Worm (Caenorhabditis elegans): ENCODE measurements around the gene F46B6.12.

Gene F46B6.12

ce11 chrV:9775734-9776133 lies at the start of gene F46B6.12:
Gene F46B6.12, minus strand, starts transcription at chrV:9775834.
- TF ChIP-seq fkh-10 (GFP tag; optimal IDR thresholded peaks at IDR 0.05): no peak
- TF ChIP-seq egl-27 (tag; optimal IDR thresholded peaks at IDR 0.05): no peak
- no peak for TF ChIP-seq fos-1 (tag; optimal IDR thresholded peaks at IDR 0.05)
- TF ChIP-seq nhr-25 (tag; optimal IDR thresholded peaks at IDR 0.05): no peak
- no peak for TF ChIP-seq unc-62 (GFP tag; optimal IDR thresholded peaks at IDR 0.05)
- no peak for TF ChIP-seq ama-1 (optimal IDR thresholded peaks at IDR 0.05)
- TF ChIP-seq nhr-237 (tag; optimal IDR thresholded peaks at IDR 0.05): no peak
- no peak for TF ChIP-seq lin-15B (tag; optimal IDR thresholded peaks at IDR 0.05)
- no peak for TF ChIP-seq ceh-82 (tag; optimal IDR thresholded peaks at IDR 0.05)
- no peak for TF ChIP-seq ceh-16 (tag; optimal IDR thresholded peaks at IDR 0.05)
- no peak for TF ChIP-seq ceh-28 (tag; optimal IDR thresholded peaks at IDR 0.05)
- TF ChIP-seq hmg-11 (tag; optimal IDR thresholded peaks at IDR 0.05): no peak
- TF ChIP-seq jun-1 (tag; optimal IDR thresholded peaks at IDR 0.05): no peak
- no peak for TF ChIP-seq lin-39 (tag; optimal IDR thresholded peaks at IDR 0.05)
- no peak for TF ChIP-seq sea-2 (GFP tag; optimal IDR thresholded peaks at IDR 0.05)
- no peak for TF ChIP-seq nhr-23 (tag; optimal IDR thresholded peaks at IDR 0.05)
- TF ChIP-seq nhr-43 (tag; optimal IDR thresholded peaks at IDR 0.05; ENCODE audit: poor library complexity, severe bottlenecking): no peak
- TF ChIP-seq ZK546.5 (tag; optimal IDR thresholded peaks at IDR 0.05): no peak

- TF ChIP-seq mdl-1 (tag; optimal IDR thresholded peaks at IDR 0.05): no peak
- TF ChIP-seq nhr-237 (tag; optimal IDR thresholded peaks at IDR 0.05): no peak
- TF ChIP-seq ZK546.5 (tag; optimal IDR thresholded peaks at IDR 0.05): no peak
- no peak for TF ChIP-seq nhr-23 (tag; optimal IDR thresholded peaks at IDR 0.05)
- no peak for TF ChIP-seq fos-1 (tag; optimal IDR thresholded peaks at IDR 0.05)
- no peak for TF ChIP-seq R02D3.7 (tag; optimal IDR thresholded peaks at IDR 0.05)
- TF ChIP-seq nhr-76 (tag; optimal IDR thresholded peaks at IDR 0.05): no peak
- TF ChIP-seq ceh-16 (tag; optimal IDR thresholded peaks at IDR 0.05): no peak
- no peak for TF ChIP-seq daf-12 (tag; optimal IDR thresholded peaks at IDR 0.05)
- no peak for TF ChIP-seq skn-1 (tag; optimal IDR thresholded peaks at IDR 0.05)
- TF ChIP-seq nhr-28 (tag; optimal IDR thresholded peaks at IDR 0.05): no peak
- TF ChIP-seq sea-2 (GFP tag; optimal IDR thresholded peaks at IDR 0.05): no peak
- TF ChIP-seq pqm-1 (tag; optimal IDR thresholded peaks at IDR 0.05): no peak
- no peak for TF ChIP-seq hmg-11 (tag; optimal IDR thresholded peaks at IDR 0.05)
- TF ChIP-seq lin-15B (tag; optimal IDR thresholded peaks at IDR 0.05): no peak
- no peak for TF ChIP-seq nfya-1 (tag; optimal IDR thresholded peaks at IDR 0.05; ENCODE audit: insufficient read depth)
- no peak for TF ChIP-seq fkh-10 (GFP tag; optimal IDR thresholded peaks at IDR 0.05)
- TF ChIP-seq ceh-82 (tag; optimal IDR thresholded peaks at IDR 0.05): no peak
- TF ChIP-seq tbx-2 (tag; optimal IDR thresholded peaks at IDR 0.05): no peak
- TF ChIP-seq nhr-11 (tag; optimal IDR thresholded peaks at IDR 0.05): no peak
These were observed 48.5 kb upstream of the F46B6.12 start, which contains the start of gene str-2 for ce11 chrV:9824149-9824548. Gene str-2, minus strand, starts transcription at chrV:9824249.

ce11 chrV:9821724-9822123 lies 46.1 kb upstream of the F46B6.12 start, which contains the start of gene str-193:
Gene str-193, minus strand, starts transcription at chrV:9821824.
- TF ChIP-seq ama-1 (optimal IDR thresholded peaks at IDR 0.05): no peak
- no peak for TF ChIP-seq ceh-9 (tag; optimal IDR thresholded peaks at IDR 0.05)
- TF ChIP-seq eor-1 (tag; optimal IDR thresholded peaks at IDR 0.05): no peak
- TF ChIP-seq jun-1 (tag; optimal IDR thresholded peaks at IDR 0.05): no peak
- no peak for TF ChIP-seq mdl-1 (tag; optimal IDR thresholded peaks at IDR 0.05)
- no peak for TF ChIP-seq sea-2 (GFP tag; optimal IDR thresholded peaks at IDR 0.05)
- TF ChIP-seq fos-1 (tag; optimal IDR thresholded peaks at IDR 0.05): no peak
- TF ChIP-seq hmg-11 (tag; optimal IDR thresholded peaks at IDR 0.05): no peak
- TF ChIP-seq nhr-25 (tag; optimal IDR thresholded peaks at IDR 0.05): no peak
- TF ChIP-seq ceh-28 (tag; optimal IDR thresholded peaks at IDR 0.05): no peak
- TF ChIP-seq elt-1 (tag; optimal IDR thresholded peaks at IDR 0.05): no peak

- no peak for TF ChIP-seq elt-2 (tag; optimal IDR thresholded peaks at IDR 0.05)
- no peak for TF ChIP-seq elt-3 (tag; optimal IDR thresholded peaks at IDR 0.05)
- TF ChIP-seq egl-27 (tag; optimal IDR thresholded peaks at IDR 0.05): no peak
- TF ChIP-seq aly-2 (tag; optimal IDR thresholded peaks at IDR 0.05): no peak
- no peak for TF ChIP-seq nhr-67 (tag; optimal IDR thresholded peaks at IDR 0.05)
- TF ChIP-seq elt-1 (tag; optimal IDR thresholded peaks at IDR 0.05): no peak
- no peak for TF ChIP-seq ceh-28 (tag; optimal IDR thresholded peaks at IDR 0.05)
- TF ChIP-seq ZK546.5 (tag; optimal IDR thresholded peaks at IDR 0.05): no peak
- TF ChIP-seq hmg-11 (tag; optimal IDR thresholded peaks at IDR 0.05): no peak
- TF ChIP-seq nhr-25 (tag; optimal IDR thresholded peaks at IDR 0.05): no peak
- no peak for TF ChIP-seq nhr-77 (tag; optimal IDR thresholded peaks at IDR 0.05)
- TF ChIP-seq ama-1 (optimal IDR thresholded peaks at IDR 0.05): no peak
- TF ChIP-seq sea-2 (GFP tag; optimal IDR thresholded peaks at IDR 0.05): no peak
- TF ChIP-seq skn-1 (tag; optimal IDR thresholded peaks at IDR 0.05): no peak
- TF ChIP-seq nhr-76 (tag; optimal IDR thresholded peaks at IDR 0.05): no peak
- TF ChIP-seq mdl-1 (tag; optimal IDR thresholded peaks at IDR 0.05): no peak
These were observed 40.8 kb upstream of the F46B6.12 start, which contains the start of gene sru-31 for ce11 chrV:9816390-9816789. Gene sru-31, plus strand, starts transcription at chrV:9816690.

Data from whole organism, L3 larva.